Worm (Caenorhabditis elegans) whole organism, young adult: Measurements from ENCODE around the gene memi-3.
A peak's percentile ranks its signal among the peaks of the same experiment; 100 is the strongest.

Experiments used
- C17E4.6 ChIP-seq: fragments of 200-800 bp; sonication (Bioruptor generic); IDR thresholded peaks from 2 replicates; pipeline ENCODE4 v1.3.6; 2022; ENCODE audit warnings: missing genetic modification reagents, missing genetic modification characterization, missing compliant biosample characterization
- F10E7.11 ChIP-seq: sonication (generic microtip); optimal IDR thresholded peaks from 2 replicates; lab custom pipeline; 2017; ENCODE audit warnings: mild to moderate bottlenecking, missing genetic modification characterization, moderate library complexity, missing compliant biosample characterization
- F22D6.2 ChIP-seq: sonication (generic microtip); optimal IDR thresholded peaks from 2 replicates; lab custom pipeline; 2016; ENCODE audit warnings: mild to moderate bottlenecking, missing genetic modification characterization, missing compliant biosample characterization
- F23B12.7 ChIP-seq: sonication (generic microtip); optimal IDR thresholded peaks from 2 replicates; lab custom pipeline; 2017; ENCODE audit warnings: missing genetic modification characterization, mild to moderate bottlenecking, missing compliant biosample characterization, antibody characterized with exemption, moderate library complexity; ENCODE audit not compliant: insufficient read depth
- T26A5.8 ChIP-seq: sonication (generic microtip); optimal IDR thresholded peaks from 2 replicates; lab custom pipeline; 2016; ENCODE audit warnings: missing genetic modification characterization, missing compliant biosample characterization
- akir-1 ChIP-seq: fragments of 200-800 bp; sonication (Bioruptor generic); optimal IDR thresholded peaks from 2 replicates; lab custom pipeline; 2018; ENCODE audit warnings: mild to moderate bottlenecking, missing genetic modification characterization, moderate library complexity, missing compliant biosample characterization
- aptf-2 ChIP-seq: fragments of 200-800 bp; sonication (Bioruptor generic); conservative IDR thresholded peaks from 2 replicates; pipeline ENCODE4 v1.3.6; 2022; ENCODE audit warnings: missing genetic modification reagents, missing genetic modification characterization, missing compliant biosample characterization
- attf-3 ChIP-seq: fragments of 200-800 bp; sonication (Bioruptor generic); conservative IDR thresholded peaks from 2 replicates; pipeline ENCODE4 v1.3.6; 2022; ENCODE audit warnings: missing genetic modification reagents, missing genetic modification characterization, missing compliant biosample characterization
- attf-5 ChIP-seq: fragments of 200-800 bp; sonication (Bioruptor generic); optimal IDR thresholded peaks from 2 replicates; lab custom pipeline; 2018; ENCODE audit warnings: mild to moderate bottlenecking, missing genetic modification characterization, missing compliant biosample characterization
- cebp-1 ChIP-seq, 2 experiments: fragments of 200-800 bp in 1 of 2; sonication (Bioruptor generic) in 1 of 2; sonication (generic microtip) in 1 of 2; IDR thresholded peaks in 1 of 2; optimal IDR thresholded peaks in 1 of 2; 2 replicates each; pipeline versions ENCODE4 v1.3.6 to Lab custom; 2017 to 2022; ENCODE audit warnings: missing compliant biosample characterization in 2 of 2, missing genetic modification characterization in 2 of 2, mild to moderate bottlenecking in 1 of 2, missing genetic modification reagents in 1 of 2, moderate library complexity in 1 of 2
- ceh-100 ChIP-seq: fragments of 200-800 bp; sonication (Bioruptor generic); IDR thresholded peaks from 2 replicates; pipeline ENCODE4 v1.3.6; 2022; ENCODE audit warnings: missing genetic modification reagents, missing genetic modification characterization, missing compliant biosample characterization
- egl-44 ChIP-seq: fragments of 200-800 bp; sonication (Bioruptor generic); IDR thresholded peaks from 2 replicates; pipeline ENCODE4 v1.3.6; 2022; ENCODE audit warnings: missing genetic modification reagents, missing genetic modification characterization, missing compliant biosample characterization
- fkh-3 ChIP-seq: sonication (generic microtip); optimal IDR thresholded peaks from 2 replicates; lab custom pipeline; 2016; ENCODE audit warnings: mild to moderate bottlenecking, missing genetic modification characterization, missing compliant biosample characterization
- gei-17 ChIP-seq: fragments of 200-800 bp; sonication (Bioruptor generic); optimal IDR thresholded peaks from 2 replicates; lab custom pipeline; 2018; ENCODE audit warnings: mild to moderate bottlenecking, missing genetic modification characterization, missing compliant biosample characterization
- hlh-12 ChIP-seq: sonication (generic microtip); optimal IDR thresholded peaks from 2 replicates; lab custom pipeline; 2016; ENCODE audit warnings: missing genetic modification characterization, missing compliant biosample characterization
- hmg-1.2 ChIP-seq: fragments of 200-800 bp; sonication (Bioruptor generic); IDR thresholded peaks from 2 replicates; pipeline ENCODE4 v1.3.6; 2022; ENCODE audit warnings: missing genetic modification reagents, missing genetic modification characterization, missing compliant biosample characterization
- hrde-1 ChIP-seq: sonication (generic microtip); optimal IDR thresholded peaks from 2 replicates; lab custom pipeline; 2016; ENCODE audit warnings: missing genetic modification characterization, mild to moderate bottlenecking, missing compliant biosample characterization, moderate library complexity, missing genotype, missing genetic modification reagents, borderline replicate concordance
- let-607 ChIP-seq, 2 experiments: fragments of 200-800 bp in 1 of 2; sonication (Bioruptor generic) in 1 of 2; sonication (generic microtip) in 1 of 2; optimal IDR thresholded peaks; 2 replicates each; lab custom pipeline; 2016 to 2018; ENCODE audit warnings: mild to moderate bottlenecking in 2 of 2, missing compliant biosample characterization in 2 of 2, missing genetic modification characterization in 2 of 2, moderate library complexity in 2 of 2, missing genotype in 1 of 2
- lin-35 ChIP-seq, 3 experiments: fragments of 150-350 bp in 2 of 3; sonication (generic microtip) in 1 of 3; optimal IDR thresholded peaks; 2 replicates each; lab custom pipeline; 2014 to 2018; ENCODE audit warnings: missing biosample characterization in 3 of 3, missing genetic modification characterization in 3 of 3, missing genetic modification reagents in 3 of 3
- lsl-1 ChIP-seq: fragments of 200-800 bp; sonication (Bioruptor generic); optimal IDR thresholded peaks from 2 replicates; lab custom pipeline; 2018; ENCODE audit warnings: mild to moderate bottlenecking, missing genetic modification characterization, moderate library complexity, missing compliant biosample characterization
- madf-6 ChIP-seq: fragments of 200-800 bp; sonication (Bioruptor generic); IDR thresholded peaks from 2 replicates; pipeline ENCODE4 v1.3.6; 2022; ENCODE audit warnings: missing genetic modification reagents, missing genetic modification characterization, missing compliant biosample characterization
- mcd-1 ChIP-seq: fragments of 200-800 bp; sonication (Bioruptor generic); IDR thresholded peaks from 2 replicates; pipeline ENCODE4 v1.3.6; 2022; ENCODE audit warnings: missing genetic modification reagents, missing genetic modification characterization, missing compliant biosample characterization
- mel-28 ChIP-seq: sonication (generic microtip); optimal IDR thresholded peaks from 2 replicates; lab custom pipeline; 2016; ENCODE audit warnings: borderline replicate concordance, mild to moderate bottlenecking, missing genetic modification characterization, missing compliant biosample characterization
- nfya-1 ChIP-seq: sonication (generic microtip); optimal IDR thresholded peaks from 2 replicates; lab custom pipeline; 2017; ENCODE audit warnings: antibody characterized with exemption, missing compliant biosample characterization, missing genetic modification characterization, borderline replicate concordance; ENCODE audit not compliant: insufficient read depth
- nfya-2 ChIP-seq: fragments of 200-800 bp; sonication (Bioruptor generic); IDR thresholded peaks from 2 replicates; pipeline ENCODE4 v1.3.6; 2022; ENCODE audit warnings: missing genetic modification reagents, missing genetic modification characterization, missing compliant biosample characterization
- nhr-80 ChIP-seq: sonication (generic microtip); optimal IDR thresholded peaks from 2 replicates; lab custom pipeline; 2016; ENCODE audit warnings: missing genetic modification characterization, missing compliant biosample characterization
- snpc-1.1 ChIP-seq: sonication (generic microtip); optimal IDR thresholded peaks from 2 replicates; lab custom pipeline; 2017; ENCODE audit warnings: missing genetic modification characterization, mild to moderate bottlenecking, missing compliant biosample characterization, antibody characterized with exemption, moderate library complexity, missing genotype, missing genetic modification reagents; ENCODE audit not compliant: insufficient read depth
- somi-1 ChIP-seq: fragments of 200-800 bp; sonication (Bioruptor generic); optimal IDR thresholded peaks from 2 replicates; lab custom pipeline; 2018; ENCODE audit warnings: mild to moderate bottlenecking, missing genetic modification characterization, missing compliant biosample characterization
- tbx-9 ChIP-seq: sonication (generic microtip); optimal IDR thresholded peaks from 2 replicates; lab custom pipeline; 2016; ENCODE audit warnings: borderline replicate concordance, missing genetic modification characterization, inconsistent platforms, missing compliant biosample characterization
- zim-3 ChIP-seq: sonication (generic microtip); optimal IDR thresholded peaks from 2 replicates; lab custom pipeline; 2017; ENCODE audit warnings: mild to moderate bottlenecking, missing genetic modification characterization, moderate library complexity, missing compliant biosample characterization
- ztf-18 ChIP-seq: sonication (generic microtip); optimal IDR thresholded peaks from 2 replicates; lab custom pipeline; 2016; ENCODE audit warnings: missing genotype, mild to moderate bottlenecking, missing genetic modification characterization, missing compliant biosample characterization
- ztf-3 ChIP-seq: fragments of 200-800 bp; sonication (Bioruptor generic); optimal IDR thresholded peaks from 2 replicates; lab custom pipeline; 2018; ENCODE audit warnings: mild to moderate bottlenecking, missing genetic modification characterization, missing compliant biosample characterization

memi-3 gene

ce11 chrIV:11371645-11372044 is 31.5 kb downstream of the memi-3 start, which contains the start of gene sec-31:
Gene sec-31, minus strand, starts transcription at chrIV:11371792.
- peak in 1 of 2 experiments; percentile 29 for TF ChIP-seq let-607 (tag; optimal IDR thresholded peaks at IDR 0.05; lab: Kevin White, UChicago)
- no peak for TF ChIP-seq C17E4.6
- no peak for TF ChIP-seq nfya-2 (GFP tag; lab: Robert Waterston, UW)
- peak; percentile 37 for TF ChIP-seq mcd-1
- no peak for TF ChIP-seq mel-28 (tag; lab: Kevin White, UChicago)

ce11 chrIV:11363806-11364562 is 39.2 kb downstream of the memi-3 start:
- peak; percentile 90 for TF ChIP-seq cebp-1 (GFP tag; IDR thresholded peaks at IDR 0.05; lab: Robert Waterston, UW)
- peak; percentile 96 for TF ChIP-seq cebp-1 (tag; optimal IDR thresholded peaks at IDR 0.05; lab: Kevin White, UChicago)
- no peak for TF ChIP-seq akir-1 (GFP tag; lab: Kevin White, UChicago)
- peak; percentile 28 for TF ChIP-seq attf-5 (GFP tag; lab: Kevin White, UChicago)
- TF ChIP-seq hmg-1.2 (GFP tag; lab: Robert Waterston, UW), result peak; percentile 87
- TF ChIP-seq nhr-80 (tag; lab: Kevin White, UChicago), result peak; percentile 45

DNA sequence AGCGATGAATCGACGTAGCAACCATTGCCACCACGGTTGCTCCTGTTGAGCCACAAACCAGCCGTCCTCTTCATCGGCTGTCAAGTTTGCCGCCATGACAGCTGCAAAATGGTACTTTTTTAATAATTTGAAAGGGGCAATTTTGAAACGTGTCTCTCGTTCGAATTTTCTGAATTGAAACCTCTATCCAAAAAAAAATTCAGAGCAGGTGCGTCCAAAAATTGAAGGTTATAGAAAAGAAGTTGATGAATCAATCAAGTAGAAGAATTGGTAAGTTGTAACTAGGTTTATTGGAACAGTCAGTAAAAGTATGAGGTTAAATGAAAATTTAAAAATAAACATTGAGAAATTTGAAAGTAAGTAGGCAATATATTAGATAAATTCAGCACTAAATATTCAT is 41.7 kb downstream of the memi-3 start, which contains the start of gene T01G1.4:
Gene T01G1.4 (minus strand): TSS at position 101 of the 400 bp plus-strand sequence.
- TF ChIP-seq F10E7.11 (tag; lab: Kevin White, UChicago) (no peak), T26A5.8 (tag; lab: Kevin White, UChicago) (no peak), madf-6 (GFP tag; lab: Robert Waterston, UW) (no peak), egl-44 (no peak), somi-1 (no peak)

ce11 chrIV:11359769-11360168 is 43.4 kb downstream of the memi-3 start, which contains the start of gene klp-12:
Gene klp-12, minus strand, starts transcription at chrIV:11359869.
- TF ChIP-seq tbx-9 (tag; lab: Kevin White, UChicago) (no peak), ceh-100 (GFP tag; lab: Robert Waterston, UW) (no peak), lin-35 (GFP tag; optimal IDR thresholded peaks at IDR 0.05; lab: Kevin White, UChicago) (no peak), gei-17 (no peak), snpc-1.1 (tag; lab: Kevin White, UChicago) (no peak), F22D6.2 (tag; lab: Kevin White, UChicago) (no peak), nfya-1 (no peak), fkh-3 (tag; lab: Kevin White, UChicago) (no peak), aptf-2 (no peak), ztf-3 (GFP tag; lab: Kevin White, UChicago) (no peak), hrde-1 (tag; lab: Kevin White, UChicago) (no peak), lsl-1 (GFP tag; lab: Kevin White, UChicago) (no peak), ztf-18 (tag; lab: Kevin White, UChicago) (no peak), attf-3 (no peak), zim-3 (tag; lab: Kevin White, UChicago) (no peak), hlh-12 (no peak), F10E7.11 (tag; lab: Kevin White, UChicago) (no peak), F23B12.7 (tag; lab: Kevin White, UChicago) (no peak)
